Fruit fly (Drosophila melanogaster) whole organism, prepupa: ENCODE measurements around the gene Kul.
A peak's percentile ranks its signal among the peaks of the same experiment; 100 is the strongest.

Experiments
- Blimp-1 ChIP-seq: fragments of 200-800 bp; sonication (Bioruptor generic); optimal IDR thresholded peaks from 3 replicates; lab custom pipeline; 2017; ENCODE audit warnings: missing biosample characterization, missing genetic modification characterization, mild to moderate bottlenecking, moderate library complexity, missing genetic modification reagents
- CG10631 ChIP-seq: fragments of 200-800 bp; sonication (Bioruptor generic); optimal IDR thresholded peaks from 2 replicates; lab custom pipeline; 2016; ENCODE audit warnings: missing biosample characterization, missing genetic modification characterization
- CG10669 ChIP-seq: fragments of 200-800 bp; sonication (Bioruptor generic); optimal IDR thresholded peaks from 3 replicates; lab custom pipeline; 2018; ENCODE audit warnings: missing biosample characterization, mild to moderate bottlenecking, missing genetic modification characterization, moderate library complexity
- CG11294 ChIP-seq: fragments of 200-800 bp; sonication (Bioruptor generic); IDR thresholded peaks from 2 replicates; pipeline ENCODE4 v1.3.6; 2022; ENCODE audit warnings: missing biosample characterization, missing genetic modification characterization
- CG11902 ChIP-seq: fragments of 200-800 bp; sonication (Bioruptor generic); optimal IDR thresholded peaks from 3 replicates; lab custom pipeline; 2016; ENCODE audit warnings: missing biosample characterization, missing genetic modification characterization
- CG15336 ChIP-seq: fragments of 200-800 bp; sonication (Bioruptor generic); IDR thresholded peaks from 2 replicates; pipeline ENCODE4 v1.3.6; 2022; ENCODE audit warnings: missing biosample characterization, missing genetic modification characterization
- CG1621 ChIP-seq: fragments of 200-800 bp; sonication (Bioruptor generic); optimal IDR thresholded peaks from 3 replicates; lab custom pipeline; 2018; ENCODE audit warnings: missing biosample characterization, mild to moderate bottlenecking, missing genetic modification characterization
- CG16779 ChIP-seq: fragments of 200-800 bp; sonication (Bioruptor generic); optimal IDR thresholded peaks from 3 replicates; lab custom pipeline; 2017; ENCODE audit warnings: missing biosample characterization, mild to moderate bottlenecking, missing genetic modification characterization
- CG3032 ChIP-seq: fragments of 200-800 bp; optimal IDR thresholded peaks from 2 replicates; lab custom pipeline; 2019; ENCODE audit warnings: missing biosample characterization, mild to moderate bottlenecking, missing genetic modification characterization, moderate library complexity
- CG31627 ChIP-seq: fragments of 200-800 bp; sonication (Bioruptor generic); optimal IDR thresholded peaks from 3 replicates; lab custom pipeline; 2016; ENCODE audit warnings: missing biosample characterization, missing genetic modification characterization
- CG32006 ChIP-seq: fragments of 200-800 bp; sonication (Bioruptor generic); optimal IDR thresholded peaks from 3 replicates; lab custom pipeline; 2017; ENCODE audit warnings: missing biosample characterization, mild to moderate bottlenecking, missing genetic modification characterization
- CG34406 ChIP-seq: fragments of 200-800 bp; sonication (Bioruptor generic); optimal IDR thresholded peaks from 3 replicates; lab custom pipeline; 2016; ENCODE audit warnings: missing biosample characterization, missing genetic modification characterization
- CG4318 ChIP-seq: fragments of 200-800 bp; sonication (Bioruptor generic); optimal IDR thresholded peaks from 3 replicates; lab custom pipeline; 2017; ENCODE audit warnings: missing biosample characterization, mild to moderate bottlenecking, missing genetic modification characterization
- CG6163 ChIP-seq: fragments of 200-800 bp; sonication (Bioruptor generic); IDR thresholded peaks from 3 replicates; pipeline ENCODE4 v1.3.6; 2022; ENCODE audit warnings: missing biosample characterization, missing genetic modification characterization
- CG6276 ChIP-seq: fragments of 200-800 bp; sonication (Bioruptor generic); optimal IDR thresholded peaks from 2 replicates; lab custom pipeline; 2017; ENCODE audit warnings: missing biosample characterization, mild to moderate bottlenecking, missing genetic modification characterization
- CG6792 ChIP-seq: fragments of 200-800 bp; sonication (Bioruptor generic); optimal IDR thresholded peaks from 3 replicates; lab custom pipeline; 2016; ENCODE audit warnings: missing biosample characterization, missing genetic modification characterization
- CG6808 ChIP-seq: fragments of 200-800 bp; sonication (Bioruptor generic); optimal IDR thresholded peaks from 3 replicates; lab custom pipeline; 2017; ENCODE audit warnings: missing biosample characterization, missing genetic modification characterization, mild to moderate bottlenecking, moderate library complexity, missing genetic modification reagents
- CG7368 ChIP-seq: fragments of 200-800 bp; sonication (Bioruptor generic); optimal IDR thresholded peaks from 3 replicates; lab custom pipeline; 2016; ENCODE audit warnings: missing biosample characterization, missing genetic modification characterization
- CG8119 ChIP-seq: fragments of 200-800 bp; sonication (Bioruptor generic); IDR thresholded peaks from 3 replicates; pipeline ENCODE4 v1.3.6; 2022; ENCODE audit warnings: missing biosample characterization, missing genetic modification characterization
- CG8632 ChIP-seq: fragments of 200-800 bp; sonication (Bioruptor generic); optimal IDR thresholded peaks from 3 replicates; lab custom pipeline; 2016; ENCODE audit warnings: missing biosample characterization, missing genetic modification characterization
- Eip75B ChIP-seq: fragments of 200-800 bp; sonication (Bioruptor generic); optimal IDR thresholded peaks from 3 replicates; lab custom pipeline; 2016; ENCODE audit warnings: missing biosample characterization, missing genetic modification characterization
- Eip93F ChIP-seq: fragments of 200-800 bp; sonication (Bioruptor generic); optimal IDR thresholded peaks from 2 replicates; lab custom pipeline; 2016; ENCODE audit warnings: missing biosample characterization, mild to moderate bottlenecking, missing genetic modification characterization
- Ets21C ChIP-seq: fragments of 200-800 bp; sonication (Bioruptor generic); optimal IDR thresholded peaks from 3 replicates; lab custom pipeline; 2016; ENCODE audit warnings: missing biosample characterization, missing genetic modification characterization
- Ets96B ChIP-seq: fragments of 200-800 bp; optimal IDR thresholded peaks from 2 replicates; lab custom pipeline; 2019; ENCODE audit warnings: missing biosample characterization, mild to moderate bottlenecking, missing genetic modification characterization, moderate library complexity
- Gug ChIP-seq: fragments of 200-800 bp; sonication (Bioruptor generic); IDR thresholded peaks from 2 replicates; pipeline ENCODE4 v1.3.6; 2022; ENCODE audit warnings: missing biosample characterization, missing genetic modification characterization
- Hr38 ChIP-seq: sonication (Bioruptor generic); optimal IDR thresholded peaks from 2 replicates; lab custom pipeline; 2016; ENCODE audit warnings: missing biosample characterization, missing genetic modification characterization
- Hr39 ChIP-seq: fragments of 200-800 bp; sonication (Bioruptor generic); optimal IDR thresholded peaks from 2 replicates; lab custom pipeline; 2016; ENCODE audit warnings: missing biosample characterization, missing genetic modification characterization
- Hr4 ChIP-seq: fragments of 200-800 bp; sonication (Bioruptor generic); optimal IDR thresholded peaks from 3 replicates; lab custom pipeline; 2016; ENCODE audit warnings: missing biosample characterization, missing genetic modification characterization
- Lpt ChIP-seq: fragments of 200-800 bp; sonication (Bioruptor generic); optimal IDR thresholded peaks from 3 replicates; lab custom pipeline; 2016; ENCODE audit warnings: missing biosample characterization, missing genetic modification characterization
- OdsH ChIP-seq: fragments of 200-800 bp; sonication (Bioruptor generic); optimal IDR thresholded peaks from 3 replicates; lab custom pipeline; 2016; ENCODE audit warnings: missing biosample characterization, missing genetic modification characterization
- Smox ChIP-seq: fragments of 200-800 bp; sonication (Bioruptor generic); optimal IDR thresholded peaks from 3 replicates; lab custom pipeline; 2016; ENCODE audit warnings: missing biosample characterization, missing genetic modification characterization
- Sox14 ChIP-seq: fragments of 200-800 bp; sonication (Bioruptor generic); optimal IDR thresholded peaks from 3 replicates; lab custom pipeline; 2016; ENCODE audit warnings: missing biosample characterization, missing genetic modification characterization
- achi ChIP-seq: fragments of 200-800 bp; sonication (Bioruptor generic); optimal IDR thresholded peaks from 3 replicates; lab custom pipeline; 2016; ENCODE audit warnings: missing biosample characterization, missing genetic modification characterization
- acj6 ChIP-seq: fragments of 200-800 bp; sonication (Bioruptor generic); optimal IDR thresholded peaks from 3 replicates; lab custom pipeline; 2016; ENCODE audit warnings: missing biosample characterization, missing genetic modification characterization
- dac ChIP-seq: fragments of 200-800 bp; sonication (Bioruptor generic); optimal IDR thresholded peaks from 2 replicates; lab custom pipeline; 2017; ENCODE audit warnings: missing biosample characterization, mild to moderate bottlenecking, missing genetic modification characterization
- dsx ChIP-seq: fragments of 200-800 bp; optimal IDR thresholded peaks from 3 replicates; lab custom pipeline; 2019; ENCODE audit warnings: missing biosample characterization, mild to moderate bottlenecking, missing genetic modification characterization, moderate library complexity; ENCODE audit not compliant: poor library complexity, severe bottlenecking
- eg ChIP-seq: fragments of 200-800 bp; sonication (Bioruptor generic); IDR thresholded peaks from 3 replicates; pipeline ENCODE4 v1.3.6; 2022; ENCODE audit warnings: missing biosample characterization, missing genetic modification characterization
- fd59A ChIP-seq: fragments of 200-800 bp; sonication (Bioruptor generic); optimal IDR thresholded peaks from 2 replicates; lab custom pipeline; 2017; ENCODE audit warnings: missing biosample characterization, mild to moderate bottlenecking, missing genetic modification characterization, missing genetic modification reagents
- fd85E ChIP-seq: fragments of 200-800 bp; sonication (Bioruptor generic); optimal IDR thresholded peaks from 3 replicates; lab custom pipeline; 2016; ENCODE audit warnings: missing biosample characterization, missing genetic modification characterization
- fkh ChIP-seq: fragments of 200-800 bp; sonication (Bioruptor generic); optimal IDR thresholded peaks from 3 replicates; lab custom pipeline; 2017; ENCODE audit warnings: missing biosample characterization, mild to moderate bottlenecking, missing genetic modification characterization, moderate library complexity
- lz ChIP-seq: fragments of 200-800 bp; sonication (Bioruptor generic); optimal IDR thresholded peaks from 3 replicates; lab custom pipeline; 2016; ENCODE audit warnings: missing biosample characterization, missing genetic modification characterization
- salr ChIP-seq, 2 experiments: fragments of 200-800 bp; sonication (Bioruptor generic); optimal IDR thresholded peaks; 3 replicates each; lab custom pipeline; 2016 to 2018; ENCODE audit warnings: missing biosample characterization in 2 of 2, missing genetic modification characterization in 2 of 2, mild to moderate bottlenecking in 1 of 2
- spab ChIP-seq: fragments of 200-800 bp; sonication (Bioruptor generic); optimal IDR thresholded peaks from 2 replicates; lab custom pipeline; 2017; ENCODE audit warnings: missing biosample characterization, mild to moderate bottlenecking, missing genetic modification characterization, missing genetic modification reagents
- svp ChIP-seq: fragments of 200-800 bp; sonication (Bioruptor generic); peaks from one replicate; lab custom pipeline; 2016; ENCODE audit warnings: missing biosample characterization, missing genetic modification characterization
- topi ChIP-seq: fragments of 200-800 bp; sonication (Bioruptor generic); optimal IDR thresholded peaks from 3 replicates; lab custom pipeline; 2016; ENCODE audit warnings: missing biosample characterization, missing genetic modification characterization
- vri ChIP-seq: fragments of 200-800 bp; sonication (Bioruptor generic); optimal IDR thresholded peaks from 3 replicates; lab custom pipeline; 2016; ENCODE audit warnings: missing biosample characterization, mild to moderate bottlenecking, missing genetic modification characterization

Gene Kul

dm6 chr3R:29724745-29725144, 885 bp upstream of the Kul start, which contains the start of the genes Naa40 and CG18731:
Naa40 (minus strand) TSS chr3R:29724950.
CG18731 (plus strand) TSS chr3R:29725027.
- TF ChIP-seq Hr39 (GFP tag; lab: Kevin White, UChicago) (no peak), fkh (GFP tag; lab: Kevin White, UChicago) (peak; percentile 90)
- TF ChIP-seq, all 60 proteins: peak for 1

dm6 chr3R:29726277-29726676, 647 bp downstream of the Kul start:
- no peak for TF ChIP-seq CG1621 (tag; lab: Kevin White, UChicago)
- no peak for TF ChIP-seq OdsH
- TF ChIP-seq salr (GFP tag; optimal IDR thresholded peaks at IDR 0.05; lab: Kevin White, UChicago) = no peak
- TF ChIP-seq CG6163 (GFP tag; lab: Robert Waterston, UW) = peak; percentile 24; the same call in 2 of the 3 replicates
- no peak for TF ChIP-seq CG8632 (GFP tag; lab: Kevin White, UChicago)
- no peak for TF ChIP-seq CG7368 (GFP tag; lab: Kevin White, UChicago)

- TF ChIP-seq eg (GFP tag; lab: Robert Waterston, UW) = peak; percentile 100
- TF ChIP-seq fkh (GFP tag; lab: Kevin White, UChicago) = no peak
- peak; percentile 99 for TF ChIP-seq dsx (GFP tag; lab: Kevin White, UChicago)
- peak; percentile 98 for TF ChIP-seq CG6808 (GFP tag; lab: Kevin White, UChicago)
- peak; percentile 98 for TF ChIP-seq Hr38 (GFP tag; lab: Kevin White, UChicago)
- peak; percentile 100 for TF ChIP-seq CG8119 (GFP tag; lab: Robert Waterston, UW)
- TF ChIP-seq dac (GFP tag; lab: Kevin White, UChicago) = peak; percentile 98
- TF ChIP-seq CG11294 = peak; percentile 100
- TF ChIP-seq OdsH = peak; percentile 99
- peak; percentile 99 for TF ChIP-seq CG3032 (tag; lab: Kevin White, UChicago)
- peak; percentile 99 for TF ChIP-seq Hr39 (GFP tag; lab: Kevin White, UChicago)
- peak; percentile 100 for TF ChIP-seq svp
- TF ChIP-seq fd59A (GFP tag; lab: Kevin White, UChicago) = peak; percentile 98
- TF ChIP-seq CG15336 = peak; percentile 100
- TF ChIP-seq Lpt (GFP tag; lab: Kevin White, UChicago) = peak; percentile 98
- TF ChIP-seq CG32006 (GFP tag; lab: Kevin White, UChicago) = peak; percentile 98
- TF ChIP-seq vri = peak; percentile 98
- TF ChIP-seq Sox14 (GFP tag; lab: Kevin White, UChicago) = peak; percentile 99
- peak; percentile 96 for TF ChIP-seq Blimp-1 (GFP tag; lab: Kevin White, UChicago)
- peak; percentile 99 for TF ChIP-seq CG10631 (GFP tag; lab: Kevin White, UChicago)
- peak; percentile 98 for TF ChIP-seq CG1621 (tag; lab: Kevin White, UChicago)
- TF ChIP-seq Ets21C = peak; percentile 99
- peak; percentile 98 for TF ChIP-seq CG34406
- TF ChIP-seq Eip75B (GFP tag; lab: Kevin White, UChicago) = peak; percentile 99
- TF ChIP-seq CG16779 (tag; lab: Kevin White, UChicago) = peak; percentile 95
- TF ChIP-seq CG31627 (GFP tag; lab: Kevin White, UChicago) = peak; percentile 99
- peak; percentile 99 for TF ChIP-seq lz (GFP tag; lab: Kevin White, UChicago)
- peak; percentile 100 for TF ChIP-seq CG11902 (GFP tag; lab: Kevin White, UChicago)
- peak; percentile 100 for TF ChIP-seq Gug (GFP tag; lab: Robert Waterston, UW)
- peak; percentile 99 for TF ChIP-seq Hr4 (GFP tag; lab: Kevin White, UChicago)
- peak; percentile 99 for TF ChIP-seq CG10669 (GFP tag; lab: Kevin White, UChicago)
- TF ChIP-seq CG7368 (GFP tag; lab: Kevin White, UChicago) = peak; percentile 99
- TF ChIP-seq acj6 (GFP tag; lab: Kevin White, UChicago) = peak; percentile 99
- peak; percentile 97 for TF ChIP-seq CG4318 (GFP tag; lab: Kevin White, UChicago)
- peak; percentile 95 for TF ChIP-seq Eip93F
- TF ChIP-seq Ets96B = peak; percentile 98
- peak; percentile 98 for TF ChIP-seq achi (GFP tag; lab: Kevin White, UChicago)
- TF ChIP-seq spab = peak; percentile 99
- TF ChIP-seq topi (GFP tag; lab: Kevin White, UChicago) = peak; percentile 100
- TF ChIP-seq fd85E (GFP tag; lab: Kevin White, UChicago) = peak; percentile 96
- TF ChIP-seq CG8632 (GFP tag; lab: Kevin White, UChicago) = peak; percentile 97
- peak; percentile 99 for TF ChIP-seq Smox (GFP tag; lab: Kevin White, UChicago)
- TF ChIP-seq CG6792 (GFP tag; lab: Kevin White, UChicago) = peak; percentile 99
- TF ChIP-seq CG6276 = peak; percentile 98
Measured at dm6 chr3R:29736678-29737093, 11.1 kb downstream of the Kul start, which contains the start of the genes CG7601 and CIA30. CG7601 (minus strand) TSS chr3R:29736745. CIA30 (plus strand) TSS chr3R:29736965.
